Worm (Caenorhabditis elegans): ENCODE data around the gene Y25C1A.14.
A peak's percentile ranks its signal among the peaks of the same experiment; 100 is the strongest.

Y25C1A.14 gene

ce11 chrII:3056266-3056872 is 40.4 kb downstream of the Y25C1A.14 start, which contains the start of gene lin-8:
lin-8 (plus strand) TSS chrII:3056822.
- no peak for TF ChIP-seq pqm-1 (tag; optimal IDR thresholded peaks at IDR 0.05)
- TF ChIP-seq nhr-28 (tag; optimal IDR thresholded peaks at IDR 0.05), result no peak
- no peak for TF ChIP-seq snpc-4 (tag; optimal IDR thresholded peaks at IDR 0.05)
- no peak for TF ChIP-seq nhr-11 (tag; optimal IDR thresholded peaks at IDR 0.05)
- no peak for TF ChIP-seq jun-1 (tag; optimal IDR thresholded peaks at IDR 0.05)
- TF ChIP-seq egl-27 (tag; optimal IDR thresholded peaks at IDR 0.05), result no peak
- no peak for TF ChIP-seq lin-15B (tag; optimal IDR thresholded peaks at IDR 0.05)
- TF ChIP-seq tbx-2 (tag; optimal IDR thresholded peaks at IDR 0.05), result no peak

DNA sequence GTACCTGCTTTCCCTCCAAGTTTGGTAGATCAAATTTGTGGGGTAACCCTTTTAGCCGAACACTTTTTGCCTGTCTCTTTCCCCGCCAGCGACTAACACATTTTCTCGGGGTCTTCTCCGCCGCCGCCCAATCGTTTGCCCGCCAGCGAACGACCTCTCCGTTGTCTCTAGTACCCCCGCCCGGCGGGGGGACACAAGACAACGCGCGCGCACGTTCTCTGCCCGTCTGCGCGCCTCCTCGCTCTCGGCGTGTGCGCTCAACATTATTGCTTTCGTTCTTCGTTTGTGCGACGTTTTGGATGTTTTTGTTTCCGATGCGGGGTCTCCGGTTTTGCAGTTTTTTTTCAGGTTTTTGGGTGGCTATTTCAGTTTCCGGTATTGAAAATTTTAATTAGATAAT is 41.2 kb downstream of the Y25C1A.14 start:
- peak; percentile 46 for TF ChIP-seq nfya-1 (tag; optimal IDR thresholded peaks at IDR 0.05; ENCODE audit: insufficient read depth)
- TF ChIP-seq lin-39 (tag; optimal IDR thresholded peaks at IDR 0.05), result peak; percentile 76
- TF ChIP-seq elt-3 (tag; optimal IDR thresholded peaks at IDR 0.05), result no peak
- no peak for TF ChIP-seq elt-2 (tag; optimal IDR thresholded peaks at IDR 0.05)
- TF ChIP-seq hmg-11 (tag; optimal IDR thresholded peaks at IDR 0.05), result peak; percentile 18

DNA sequence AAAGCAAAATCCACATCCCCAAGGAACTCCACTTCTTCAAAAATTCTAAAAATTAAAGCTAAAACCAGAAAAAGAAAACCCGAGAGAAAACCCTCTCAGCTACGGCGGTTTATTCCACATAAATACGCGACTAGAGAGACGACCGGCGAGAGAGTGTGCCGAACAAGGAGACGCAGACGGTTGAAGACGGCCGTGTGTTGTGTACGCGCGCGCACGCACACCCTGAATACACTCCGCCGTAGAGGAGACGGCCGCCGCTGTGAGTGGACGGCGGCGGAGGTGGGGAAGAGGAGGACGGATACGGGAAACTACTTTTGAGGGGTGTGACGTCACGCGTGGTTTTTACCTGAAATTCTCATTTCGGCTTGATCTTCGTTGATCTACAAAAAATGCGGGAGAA is 42.1 kb downstream of the Y25C1A.14 start:
- TF ChIP-seq hmg-11 (tag; optimal IDR thresholded peaks at IDR 0.05) (peak; percentile 72), lin-39 (tag; optimal IDR thresholded peaks at IDR 0.05) (peak; percentile 30), nhr-237 (tag; optimal IDR thresholded peaks at IDR 0.05) (no peak)

DNA sequence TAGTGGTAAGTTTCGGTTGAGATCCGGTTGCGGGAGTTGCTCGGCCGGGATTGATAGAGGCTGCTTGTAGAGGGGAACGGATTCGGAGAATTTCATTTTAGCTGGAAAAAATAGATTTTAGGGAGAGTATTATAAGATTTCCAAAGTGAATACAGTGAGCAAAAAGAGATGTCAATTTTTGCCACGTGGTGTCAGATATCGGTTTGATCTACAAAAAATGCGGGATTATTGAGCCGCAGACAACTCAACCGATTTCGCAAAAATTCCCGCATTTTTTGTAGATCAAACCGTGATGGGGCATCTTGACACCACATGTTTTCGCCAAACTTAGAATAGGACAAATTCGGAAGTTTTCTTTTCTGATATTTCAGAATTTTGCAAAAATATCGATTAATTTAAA is 42.5 kb downstream of the Y25C1A.14 start, which contains the start of gene lido-13:
TSS of gene lido-13 (minus strand) at position 101 of the 400 bp plus-strand sequence.
- TF ChIP-seq hmg-11 (tag; optimal IDR thresholded peaks at IDR 0.05) (no peak), nhr-76 (tag; optimal IDR thresholded peaks at IDR 0.05) (no peak), ztf-4 (tag; optimal IDR thresholded peaks at IDR 0.05) (no peak), ZK546.5 (tag; optimal IDR thresholded peaks at IDR 0.05) (no peak), elt-1 (tag; optimal IDR thresholded peaks at IDR 0.05) (no peak), lin-15B (tag; optimal IDR thresholded peaks at IDR 0.05) (no peak), nhr-11 (tag; optimal IDR thresholded peaks at IDR 0.05) (no peak), unc-39 (tag; optimal IDR thresholded peaks at IDR 0.05) (no peak), nhr-12 (tag; optimal IDR thresholded peaks at IDR 0.05) (no peak), fkh-2 (tag; optimal IDR thresholded peaks at IDR 0.05) (no peak), nhr-237 (tag; optimal IDR thresholded peaks at IDR 0.05) (no peak), R02D3.7 (tag; optimal IDR thresholded peaks at IDR 0.05) (no peak), aly-2 (tag; optimal IDR thresholded peaks at IDR 0.05) (no peak), mml-1 (tag; optimal IDR thresholded peaks at IDR 0.05) (no peak), ceh-28 (tag; optimal IDR thresholded peaks at IDR 0.05) (no peak)

ce11 chrII:3053689-3054088 is 43.1 kb downstream of the Y25C1A.14 start:
- TF ChIP-seq mdl-1 (tag; optimal IDR thresholded peaks at IDR 0.05) (no peak), eor-1 (tag; optimal IDR thresholded peaks at IDR 0.05) (no peak), nhr-23 (tag; optimal IDR thresholded peaks at IDR 0.05) (no peak), lin-39 (tag; optimal IDR thresholded peaks at IDR 0.05) (no peak), snpc-4 (tag; optimal IDR thresholded peaks at IDR 0.05) (no peak), unc-39 (tag; optimal IDR thresholded peaks at IDR 0.05) (no peak), nfya-1 (tag; optimal IDR thresholded peaks at IDR 0.05; ENCODE audit: insufficient read depth) (no peak), elt-1 (tag; optimal IDR thresholded peaks at IDR 0.05) (no peak), ZK546.5 (tag; optimal IDR thresholded peaks at IDR 0.05) (no peak), nhr-43 (tag; optimal IDR thresholded peaks at IDR 0.05; ENCODE audit: poor library complexity, severe bottlenecking) (no peak), mml-1 (tag; optimal IDR thresholded peaks at IDR 0.05) (no peak), nhr-77 (tag; optimal IDR thresholded peaks at IDR 0.05) (no peak), pqm-1 (tag; optimal IDR thresholded peaks at IDR 0.05) (no peak), egl-27 (tag; optimal IDR thresholded peaks at IDR 0.05) (no peak), nhr-28 (tag; optimal IDR thresholded peaks at IDR 0.05) (no peak), nhr-12 (tag; optimal IDR thresholded peaks at IDR 0.05) (no peak), jun-1 (tag; optimal IDR thresholded peaks at IDR 0.05) (no peak), ceh-9 (tag; optimal IDR thresholded peaks at IDR 0.05) (no peak)

- TF ChIP-seq lin-39 (tag; optimal IDR thresholded peaks at IDR 0.05) (no peak), nhr-23 (tag; optimal IDR thresholded peaks at IDR 0.05) (no peak), nfya-1 (tag; optimal IDR thresholded peaks at IDR 0.05; ENCODE audit: insufficient read depth) (no peak), jun-1 (tag; optimal IDR thresholded peaks at IDR 0.05) (no peak), fos-1 (tag; optimal IDR thresholded peaks at IDR 0.05) (no peak), skn-1 (tag; optimal IDR thresholded peaks at IDR 0.05) (no peak), nhr-43 (tag; optimal IDR thresholded peaks at IDR 0.05; ENCODE audit: poor library complexity, severe bottlenecking) (no peak), egl-27 (tag; optimal IDR thresholded peaks at IDR 0.05) (no peak)
Observed at ce11 chrII:3052843-3053242, 43.9 kb downstream of the Y25C1A.14 start.

Measured in whole organism, L3 larva.